Fruit fly (Drosophila melanogaster) whole organism, embryonic: ENCODE measurements around the gene CG33124.

Experiments
- ATbp ChIP-seq: fragments of 200-800 bp; sonication (Bioruptor generic); optimal IDR thresholded peaks from 2 replicates; lab custom pipeline; 2017; ENCODE audit warnings: missing biosample characterization, mild to moderate bottlenecking, missing genetic modification characterization, missing genetic modification reagents
- Abd-B ChIP-seq: fragments of 200-800 bp; sonication (Bioruptor generic); optimal IDR thresholded peaks from 2 replicates; lab custom pipeline; 2018; ENCODE audit warnings: missing biosample characterization, mild to moderate bottlenecking, missing genetic modification characterization, moderate library complexity
- Atf3 ChIP-seq: fragments of 200-800 bp; sonication (Bioruptor generic); optimal IDR thresholded peaks from 3 replicates; lab custom pipeline; 2016; ENCODE audit warnings: missing biosample characterization, missing genetic modification characterization
- B-H2 ChIP-seq: fragments of 200-800 bp; sonication (Bioruptor generic); optimal IDR thresholded peaks from 2 replicates; lab custom pipeline; 2018; ENCODE audit warnings: missing biosample characterization, mild to moderate bottlenecking, missing genetic modification characterization
- Bteb2 ChIP-seq: fragments of 200-800 bp; sonication (Bioruptor generic); optimal IDR thresholded peaks from 2 replicates; lab custom pipeline; 2016; ENCODE audit warnings: missing biosample characterization, missing genetic modification characterization
- CG10979 ChIP-seq: fragments of 200-800 bp; sonication (Bioruptor generic); optimal IDR thresholded peaks from 2 replicates; lab custom pipeline; 2018; ENCODE audit warnings: missing biosample characterization, mild to moderate bottlenecking, missing genetic modification characterization, moderate library complexity
- CG11085 ChIP-seq: fragments of 200-800 bp; sonication (Bioruptor generic); IDR thresholded peaks from 2 replicates; pipeline ENCODE4 v1.3.6; 2022; ENCODE audit warnings: missing biosample characterization, missing genetic modification characterization
- CG11695 ChIP-seq: fragments of 200-800 bp; sonication (Bioruptor generic); IDR thresholded peaks from 3 replicates; pipeline ENCODE4 v1.3.6; 2022; ENCODE audit warnings: missing biosample characterization, missing genetic modification characterization
- CG12104 ChIP-seq: fragments of 200-800 bp; sonication (Bioruptor generic); optimal IDR thresholded peaks from 3 replicates; lab custom pipeline; 2016; ENCODE audit warnings: missing biosample characterization, missing genetic modification characterization
- CG14441 ChIP-seq: fragments of 200-800 bp; sonication (Bioruptor generic); IDR thresholded peaks from 2 replicates; pipeline ENCODE4 v1.3.6; 2022; ENCODE audit warnings: missing biosample characterization, missing genetic modification characterization
- CG14965 ChIP-seq: fragments of 200-800 bp; sonication (Bioruptor generic); optimal IDR thresholded peaks from 2 replicates; lab custom pipeline; 2016; ENCODE audit warnings: missing biosample characterization, missing genetic modification characterization, borderline replicate concordance
- CG15514 ChIP-seq: fragments of 200-800 bp; sonication (Bioruptor generic); optimal IDR thresholded peaks from 3 replicates; lab custom pipeline; 2017; ENCODE audit warnings: missing biosample characterization, missing genetic modification characterization, mild to moderate bottlenecking, moderate library complexity, missing genetic modification reagents
- CG16863 ChIP-seq: fragments of 200-800 bp; sonication (Bioruptor generic); optimal IDR thresholded peaks from 3 replicates; lab custom pipeline; 2016; ENCODE audit warnings: missing biosample characterization, missing genetic modification characterization
- CG18262 ChIP-seq: fragments of 200-800 bp; optimal IDR thresholded peaks from 3 replicates; lab custom pipeline; 2019; ENCODE audit warnings: missing biosample characterization, mild to moderate bottlenecking, missing genetic modification characterization, moderate library complexity
- CG2120 ChIP-seq: fragments of 200-800 bp; sonication (Bioruptor generic); optimal IDR thresholded peaks from 3 replicates; lab custom pipeline; 2016; ENCODE audit warnings: missing biosample characterization, missing genetic modification characterization
- CG2202 ChIP-seq: fragments of 200-800 bp; sonication (Bioruptor generic); optimal IDR thresholded peaks from 2 replicates; lab custom pipeline; 2018; ENCODE audit warnings: missing biosample characterization, mild to moderate bottlenecking, missing genetic modification characterization
- CG30403 ChIP-seq: fragments of 200-800 bp; sonication (Bioruptor generic); optimal IDR thresholded peaks from 3 replicates; lab custom pipeline; 2016; ENCODE audit warnings: missing biosample characterization, missing genetic modification characterization
- CG3407 ChIP-seq: fragments of 200-800 bp; sonication (Bioruptor generic); optimal IDR thresholded peaks from 2 replicates; lab custom pipeline; 2018; ENCODE audit warnings: missing biosample characterization, mild to moderate bottlenecking, missing genetic modification characterization
- CG3995 ChIP-seq: fragments of 200-800 bp; sonication (Bioruptor generic); optimal IDR thresholded peaks from 3 replicates; lab custom pipeline; 2016; ENCODE audit warnings: missing biosample characterization, missing genetic modification characterization
- CG42726 ChIP-seq: fragments of 200-800 bp; sonication (Bioruptor generic); IDR thresholded peaks from 2 replicates; pipeline ENCODE4 v1.3.6; 2022; ENCODE audit warnings: missing biosample characterization, missing genetic modification characterization; ENCODE audit not compliant: partially characterized antibody
- CG4424 ChIP-seq: fragments of 200-800 bp; sonication (Bioruptor generic); optimal IDR thresholded peaks from 3 replicates; lab custom pipeline; 2016; ENCODE audit warnings: missing biosample characterization, missing genetic modification characterization
- CG6683 ChIP-seq: fragments of 200-800 bp; sonication (Bioruptor generic); optimal IDR thresholded peaks from 2 replicates; lab custom pipeline; 2017; ENCODE audit warnings: missing biosample characterization, mild to moderate bottlenecking, missing genetic modification characterization, missing genetic modification reagents
- CG7372 ChIP-seq: fragments of 200-800 bp; sonication (Bioruptor generic); IDR thresholded peaks from 2 replicates; pipeline ENCODE4 v1.3.6; 2022; ENCODE audit warnings: missing biosample characterization, missing genetic modification characterization
- CG7745 ChIP-seq: fragments of 200-800 bp; sonication (Bioruptor generic); optimal IDR thresholded peaks from 2 replicates; lab custom pipeline; 2018; ENCODE audit warnings: missing biosample characterization, mild to moderate bottlenecking, missing genetic modification characterization, moderate library complexity
- CG8944 ChIP-seq: fragments of 200-800 bp; sonication (Bioruptor generic); optimal IDR thresholded peaks from 3 replicates; lab custom pipeline; 2016; ENCODE audit warnings: missing biosample characterization, missing genetic modification characterization
- CG9215 ChIP-seq: fragments of 200-800 bp; sonication (Bioruptor generic); IDR thresholded peaks from 2 replicates; pipeline ENCODE4 v1.3.6; 2022; ENCODE audit warnings: missing biosample characterization, missing genetic modification characterization
- CG9609 ChIP-seq: fragments of 200-800 bp; sonication (Bioruptor generic); optimal IDR thresholded peaks from 3 replicates; lab custom pipeline; 2016; ENCODE audit warnings: missing biosample characterization, missing genetic modification characterization
- CG9797 ChIP-seq: fragments of 200-800 bp; sonication (Bioruptor generic); optimal IDR thresholded peaks from 3 replicates; lab custom pipeline; 2018; ENCODE audit warnings: missing biosample characterization, mild to moderate bottlenecking, missing genetic modification characterization
- E2f1 ChIP-seq: fragments of 200-800 bp; sonication (Bioruptor generic); IDR thresholded peaks from 2 replicates; pipeline ENCODE4 v1.3.6; 2022; ENCODE audit warnings: missing biosample characterization, missing genetic modification characterization
- E2f2 ChIP-seq: fragments of 200-800 bp; sonication (Bioruptor generic); IDR thresholded peaks from 2 replicates; pipeline ENCODE4 v1.3.6; 2022; ENCODE audit warnings: missing biosample characterization, missing genetic modification characterization
- Myb ChIP-seq: fragments of 200-800 bp; sonication (Bioruptor generic); optimal IDR thresholded peaks from 2 replicates; lab custom pipeline; 2016; ENCODE audit warnings: missing biosample characterization, missing genetic modification characterization
- Poxn ChIP-seq: fragments of 200-800 bp; sonication (Bioruptor generic); IDR thresholded peaks from 2 replicates; pipeline ENCODE4 v1.3.6; 2022; ENCODE audit warnings: missing biosample characterization, missing genetic modification characterization
- abd-A ChIP-seq: fragments of 200-800 bp; sonication (Bioruptor generic); optimal IDR thresholded peaks from 3 replicates; lab custom pipeline; 2019; ENCODE audit warnings: missing biosample characterization, mild to moderate bottlenecking, missing genetic modification characterization, moderate library complexity
- az2 ChIP-seq: fragments of 200-800 bp; sonication (Bioruptor generic); optimal IDR thresholded peaks from 3 replicates; lab custom pipeline; 2016; ENCODE audit warnings: missing biosample characterization, missing genetic modification characterization
- dan ChIP-seq: fragments of 200-800 bp; sonication (Bioruptor generic); IDR thresholded peaks from 2 replicates; pipeline ENCODE4 v1.3.6; 2022; ENCODE audit warnings: missing biosample characterization, missing genetic modification characterization
- disco-r ChIP-seq: fragments of 200-800 bp; sonication (Bioruptor generic); optimal IDR thresholded peaks from 2 replicates; lab custom pipeline; 2016; ENCODE audit warnings: missing biosample characterization, missing genetic modification characterization
- dmrt11E ChIP-seq: fragments of 200-800 bp; sonication (Bioruptor generic); optimal IDR thresholded peaks from 3 replicates; lab custom pipeline; 2018; ENCODE audit warnings: missing biosample characterization, mild to moderate bottlenecking, missing genetic modification characterization, moderate library complexity
- hkb ChIP-seq, 2 experiments: fragments of 200-800 bp in 1 of 2; fragments of >200 bp in 1 of 2; sonication (Bioruptor generic) in 1 of 2; IDR thresholded peaks in 1 of 2; optimal IDR thresholded peaks in 1 of 2; 2 replicates each; pipeline versions ENCODE4 v1.3.6 to Lab custom; 2017 to 2022; ENCODE audit warnings: missing biosample characterization in 1 of 2, missing genetic modification characterization in 1 of 2
- ind ChIP-seq: fragments of 200-800 bp; sonication (Bioruptor generic); optimal IDR thresholded peaks from 3 replicates; lab custom pipeline; 2016; ENCODE audit warnings: missing biosample characterization, missing genetic modification characterization
- knrl ChIP-seq: fragments of 200-800 bp; sonication (Bioruptor generic); IDR thresholded peaks from 3 replicates; pipeline ENCODE4 v1.3.6; 2022; ENCODE audit warnings: missing biosample characterization, missing genetic modification characterization; ENCODE audit not compliant: partially characterized antibody
- lola ChIP-seq, 3 experiments: fragments of >200 bp in 2 of 3; fragments of 200-800 bp in 1 of 3; sonication (Bioruptor generic) in 1 of 3; optimal IDR thresholded peaks; 2 replicates each; lab custom pipeline; 2017 to 2019; ENCODE audit warnings: missing biosample characterization in 3 of 3, missing genetic modification characterization in 3 of 3, mild to moderate bottlenecking in 1 of 3, moderate library complexity in 1 of 3
- phol ChIP-seq: fragments of 200-800 bp; sonication (Bioruptor generic); optimal IDR thresholded peaks from 3 replicates; lab custom pipeline; 2018; ENCODE audit warnings: missing biosample characterization, mild to moderate bottlenecking, missing genetic modification characterization, moderate library complexity
- pita ChIP-seq: fragments of 200-800 bp; sonication (Bioruptor generic); optimal IDR thresholded peaks from 2 replicates; lab custom pipeline; 2017; ENCODE audit warnings: missing biosample characterization, mild to moderate bottlenecking, missing genetic modification characterization
- psq ChIP-seq: fragments of 200-800 bp; sonication (Bioruptor generic); optimal IDR thresholded peaks from 2 replicates; lab custom pipeline; 2017; ENCODE audit warnings: missing biosample characterization, missing genetic modification characterization
- pzg ChIP-seq: fragments of 200-800 bp; sonication (Bioruptor generic); optimal IDR thresholded peaks from 3 replicates; lab custom pipeline; 2018; ENCODE audit warnings: missing biosample characterization, mild to moderate bottlenecking, missing genetic modification characterization, moderate library complexity
- slp2 ChIP-seq: fragments of 200-800 bp; sonication (Bioruptor generic); optimal IDR thresholded peaks from 2 replicates; lab custom pipeline; 2016; ENCODE audit warnings: missing biosample characterization, missing genetic modification characterization
- usp ChIP-seq: fragments of >200 bp; optimal IDR thresholded peaks from 2 replicates; lab custom pipeline; 2017; ENCODE audit warnings: missing biosample characterization, missing genetic modification characterization
- zen2 ChIP-seq: fragments of 200-800 bp; sonication (Bioruptor generic); IDR thresholded peaks from 3 replicates; pipeline ENCODE4 v1.3.6; 2022; ENCODE audit warnings: missing biosample characterization, missing genetic modification characterization; ENCODE audit not compliant: partially characterized antibody

The CG33124 gene

DNA sequence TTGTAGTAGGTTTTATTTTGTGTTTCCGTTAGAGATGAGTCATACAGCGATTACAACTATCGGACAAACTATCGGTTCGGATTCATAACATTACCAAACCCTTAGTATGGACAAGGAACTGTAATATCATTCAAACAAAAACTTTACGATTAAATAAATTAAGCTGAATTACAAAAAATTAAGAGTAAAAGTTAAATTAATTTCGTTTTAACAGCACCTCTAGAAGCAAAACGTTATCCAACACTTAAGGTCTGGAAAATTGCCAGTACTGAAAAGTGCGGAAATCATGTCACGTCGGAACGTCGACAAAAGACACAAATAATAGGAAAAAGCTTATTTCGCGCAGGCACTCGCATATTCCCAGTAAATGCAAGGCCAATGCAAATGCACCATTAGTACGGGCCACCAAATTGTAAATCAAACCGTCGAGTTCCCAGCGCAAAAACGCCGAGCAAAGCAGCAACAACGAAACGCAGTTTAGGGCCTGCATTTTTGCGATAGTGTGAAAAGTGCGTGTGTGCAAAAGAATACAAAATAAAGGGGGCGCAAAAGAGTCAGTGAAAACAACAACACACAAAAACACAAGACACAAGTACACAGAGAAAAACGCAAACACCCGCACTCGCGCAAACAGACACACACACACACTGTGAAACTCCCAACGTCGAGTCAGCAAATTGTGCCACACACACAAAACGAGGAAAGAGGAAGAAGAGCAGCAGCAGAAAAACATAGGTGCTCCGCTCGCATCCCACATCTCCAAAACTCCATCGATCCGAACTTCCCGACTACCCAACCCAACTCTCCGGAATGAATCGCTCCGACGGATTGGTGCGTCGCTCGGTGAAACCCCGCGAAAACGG, 17.6 kb upstream of the CG33124 start, which contains the start of the genes CG15387 and sau (continued):
- TF ChIP-seq CG4424 (GFP tag; lab: Kevin White, UChicago) (peak; percentile 90), CG42726 (GFP tag; lab: Robert Waterston, UW) (peak; percentile 70; the same call in 1 of the 2 replicates), CG2120 (peak; percentile 96), hkb (optimal IDR thresholded peaks at IDR 0.05; lab: Kevin White, UChicago) (no peak), hkb (GFP tag; IDR thresholded peaks at IDR 0.05; lab: Robert Waterston, UW) (peak; percentile 86), CG15514 (GFP tag; lab: Kevin White, UChicago) (peak; percentile 86), pita (no peak), CG10979 (tag; lab: Kevin White, UChicago) (peak; percentile 77), E2f2 (peak; percentile 65), CG14965 (GFP tag; lab: Kevin White, UChicago) (no peak), CG30403 (GFP tag; lab: Kevin White, UChicago) (peak; percentile 94), az2 (GFP tag; lab: Kevin White, UChicago) (peak; percentile 84), CG9797 (no peak), CG6683 (GFP tag; lab: Kevin White, UChicago) (peak; percentile 58), Myb (GFP tag; lab: Kevin White, UChicago) (peak; percentile 80), Poxn (GFP tag; lab: Robert Waterston, UW) (peak; percentile 41; the same call in 1 of the 2 replicates), CG7372 (GFP tag; lab: Robert Waterston, UW) (peak; percentile 83), dmrt11E (tag; lab: Kevin White, UChicago) (peak; percentile 86), CG3995 (peak; percentile 80), usp (GFP tag; lab: Kevin White, UChicago) (no peak), CG11085 (GFP tag; lab: Robert Waterston, UW) (peak; percentile 76), ATbp (peak; percentile 56), pzg (GFP tag; lab: Kevin White, UChicago) (peak; percentile 71), CG2202 (tag; lab: Kevin White, UChicago) (peak; percentile 68), CG9609 (peak; percentile 91), psq (peak; percentile 71), CG8944 (GFP tag; lab: Kevin White, UChicago) (peak; percentile 93), CG16863 (GFP tag; lab: Kevin White, UChicago) (peak; percentile 92), CG3407 (GFP tag; lab: Kevin White, UChicago) (peak; percentile 84), Bteb2 (GFP tag; lab: Kevin White, UChicago) (peak; percentile 91), lola (GFP tag; optimal IDR thresholded peaks at IDR 0.05; lab: Kevin White, UChicago) (peak in 1 of 3 experiments; percentile 82), Abd-B (GFP tag; lab: Kevin White, UChicago) (peak; percentile 82), disco-r (GFP tag; lab: Kevin White, UChicago) (peak; percentile 84), E2f1 (GFP tag; lab: Robert Waterston, UW) (peak; percentile 80), Atf3 (peak; percentile 86), phol (peak; percentile 88), abd-A (tag; lab: Kevin White, UChicago) (no peak), CG18262 (tag; lab: Kevin White, UChicago) (peak; percentile 83), CG11695 (GFP tag; lab: Robert Waterston, UW) (peak; percentile 62; the same call in 1 of the 3 replicates), B-H2 (GFP tag; lab: Kevin White, UChicago) (peak; percentile 94), knrl (GFP tag; lab: Robert Waterston, UW) (peak; percentile 92), CG12104 (GFP tag; lab: Kevin White, UChicago) (peak; percentile 81), zen2 (GFP tag; lab: Robert Waterston, UW) (peak; percentile 84; the same call in 2 of the 3 replicates), CG9215 (GFP tag; lab: Robert Waterston, UW) (peak; percentile 77), CG7745 (tag; lab: Kevin White, UChicago) (no peak), dan (GFP tag; lab: Robert Waterston, UW) (no peak), slp2 (GFP tag; lab: Kevin White, UChicago) (peak; percentile 90), CG14441 (GFP tag; lab: Robert Waterston, UW) (peak; percentile 82), ind (GFP tag; lab: Kevin White, UChicago) (peak; percentile 89)
